Fruit fly (Drosophila melanogaster): Measurements from ENCODE around the gene Ssb-c31a.

Gene Ssb-c31a

dm6 chr2L:8170600-8171182, 40.5 kb upstream of the Ssb-c31a start (continued):
- TF ChIP-seq scrt (GFP tag; optimal IDR thresholded peaks at IDR 0.05) (peak; percentile 22), vvl (GFP tag; IDR thresholded peaks at IDR 0.05) (peak; percentile 42; the same call in 1 of the 2 replicates), Rfx (GFP tag; IDR thresholded peaks at IDR 0.05) (peak; percentile 19; the same call in 1 of the 2 replicates), CG11696 (GFP tag; IDR thresholded peaks at IDR 0.05) (no peak), CG10209 (GFP tag; optimal IDR thresholded peaks at IDR 0.05) (no peak), CG7556 (GFP tag; optimal IDR thresholded peaks at IDR 0.05) (no peak), cwo (GFP tag; optimal IDR thresholded peaks at IDR 0.05) (peak; percentile 49)

dm6 chr2L:8171544-8171943, 39.6 kb upstream of the Ssb-c31a start:
- TF ChIP-seq slbo (GFP tag; IDR thresholded peaks at IDR 0.05) (no peak), Drgx (GFP tag; IDR thresholded peaks at IDR 0.05) (0 out of 2 replicates have a peak, but pooled peaks have one; percentile 20), crol (GFP tag; IDR thresholded peaks at IDR 0.05) (peak; percentile 83), CG4854 (GFP tag; optimal IDR thresholded peaks at IDR 0.05) (no peak), GATAe (GFP tag; conservative IDR thresholded peaks at IDR 0.05) (no peak), Rfx (GFP tag; IDR thresholded peaks at IDR 0.05) (0 out of 2 replicates have a peak, but pooled peaks have one; percentile 7), CG15011 (GFP tag; optimal IDR thresholded peaks at IDR 0.05) (no peak), NFAT (GFP tag; IDR thresholded peaks at IDR 0.05) (0 out of 2 replicates have a peak, but pooled peaks have one; percentile 8), CG6689 (GFP tag; IDR thresholded peaks at IDR 0.05) (no peak), CG6175 (GFP tag; IDR thresholded peaks at IDR 0.05) (peak; percentile 93), chn (GFP tag; optimal IDR thresholded peaks at IDR 0.05) (no peak), schlank (tag; optimal IDR thresholded peaks at IDR 0.05) (peak; percentile 11), CG10543 (GFP tag; optimal IDR thresholded peaks at IDR 0.05) (peak; percentile 63), dpn (GFP tag; optimal IDR thresholded peaks at IDR 0.05) (no peak), B-H2 (GFP tag; optimal IDR thresholded peaks at IDR 0.05) (peak; percentile 2), Hr3 (GFP tag; optimal IDR thresholded peaks at IDR 0.05) (no peak), mirr (GFP tag; optimal IDR thresholded peaks at IDR 0.05) (peak; percentile 37), gcm (GFP tag; optimal IDR thresholded peaks at IDR 0.05) (peak; percentile 79), chinmo (GFP tag; IDR thresholded peaks at IDR 0.05; ENCODE audit: partially characterized antibody) (0 out of 4 replicates have a peak, but pooled peaks have one; percentile 64), CG13287 (GFP tag; IDR thresholded peaks at IDR 0.05; ENCODE audit: partially characterized antibody) (peak; percentile 23; the same call in 1 of the 2 replicates), CG11093 (GFP tag; IDR thresholded peaks at IDR 0.05) (no peak), CG12769 (tag; optimal IDR thresholded peaks at IDR 0.05) (no peak), klu (GFP tag; IDR thresholded peaks at IDR 0.05) (peak; percentile 49), rib (GFP tag; IDR thresholded peaks at IDR 0.05) (peak; percentile 73; the same call in 1 of the 2 replicates), Med (GFP tag) (peak; percentile 78), sr (GFP tag; IDR thresholded peaks at IDR 0.05) (peak; percentile 79; the same call in 2 of the 3 replicates), Awh (GFP tag; IDR thresholded peaks at IDR 0.05) (no peak), Bgb (GFP tag; IDR thresholded peaks at IDR 0.05; ENCODE audit: partially characterized antibody) (peak; percentile 38; the same call in 1 of the 2 replicates), CG8388 (GFP tag; optimal IDR thresholded peaks at IDR 0.05) (no peak), Scr (GFP tag; IDR thresholded peaks at IDR 0.05; ENCODE audit: partially characterized antibody) (peak; percentile 17; the same call in 1 of the 2 replicates), bigmax (GFP tag; optimal IDR thresholded peaks at IDR 0.05) (no peak), luna (GFP tag; optimal IDR thresholded peaks at IDR 0.05) (no peak), Dbx (GFP tag; IDR thresholded peaks at IDR 0.05) (0 out of 3 replicates have a peak, but pooled peaks have one; percentile 29), Adf1 (GFP tag; IDR thresholded peaks at IDR 0.05) (peak; percentile 12; the same call in 1 of the 2 replicates), ftz-f1 (GFP tag; optimal IDR thresholded peaks at IDR 0.05) (peak; percentile 69)

All from whole organism, embryonic.